Worm (Caenorhabditis elegans) whole organism, midembryonic: ENCODE results near the gene hda-4.

ENCODE experiments used
- med-1 ChIP-seq: sonication (generic microtip); optimal IDR thresholded peaks from 2 replicates; lab custom pipeline; 2017; ENCODE audit warnings: missing genetic modification characterization, mild to moderate bottlenecking, missing compliant biosample characterization, antibody characterized with exemption, missing genetic modification reagents; ENCODE audit not compliant: insufficient read depth
- ref-1 ChIP-seq: fragments of 200-800 bp; sonication (Bioruptor generic); conservative IDR thresholded peaks from 2 replicates; pipeline ENCODE4 v1.3.6; 2022; ENCODE audit warnings: missing genetic modification reagents, missing genetic modification characterization, missing compliant biosample characterization
- ztf-23 ChIP-seq: fragments of 200-800 bp; sonication (Bioruptor generic); IDR thresholded peaks from 2 replicates; pipeline ENCODE4 v1.3.6; 2022; ENCODE audit warnings: missing genetic modification reagents, missing genetic modification characterization, missing compliant biosample characterization

DNA sequence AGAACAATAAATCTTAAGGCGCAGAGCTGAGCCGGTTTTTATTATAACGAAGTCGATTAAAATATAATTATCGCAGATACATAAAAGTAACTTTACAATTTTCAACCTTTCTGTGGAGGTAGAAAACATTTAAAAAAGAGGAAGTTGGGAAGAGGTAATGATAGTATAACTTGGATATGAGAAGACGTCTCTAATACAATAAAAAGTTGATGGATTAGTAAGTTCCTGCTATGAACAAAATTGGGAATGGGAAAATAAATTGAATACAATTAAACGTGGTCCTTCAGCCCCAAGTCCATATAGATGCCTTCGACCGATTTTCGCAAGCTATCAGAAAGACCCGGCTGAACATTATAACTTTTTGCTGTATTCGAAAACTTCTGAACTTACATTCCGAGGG is 23.8 kb upstream of the hda-4 start:
- TF ChIP-seq ztf-23 (GFP tag; lab: Robert Waterston, UW) (no peak), med-1 (no peak), ref-1 (GFP tag; lab: Robert Waterston, UW) (no peak)
